Fruit fly (Drosophila melanogaster) whole organism, embryonic: Measurements from ENCODE around the gene mv.

ENCODE experiments used
- Aef1 ChIP-seq: fragments of 200-800 bp; sonication (Bioruptor generic); IDR thresholded peaks from 3 replicates; pipeline ENCODE4 v1.3.6; 2022; ENCODE audit warnings: missing biosample characterization, missing genetic modification characterization
- Bteb2 ChIP-seq: fragments of 200-800 bp; sonication (Bioruptor generic); optimal IDR thresholded peaks from 2 replicates; lab custom pipeline; 2016; ENCODE audit warnings: missing biosample characterization, missing genetic modification characterization
- CG10462 ChIP-seq: fragments of 200-800 bp; sonication (Bioruptor generic); optimal IDR thresholded peaks from 2 replicates; lab custom pipeline; 2016; ENCODE audit warnings: missing biosample characterization, missing genetic modification characterization
- CG11695 ChIP-seq: fragments of 200-800 bp; sonication (Bioruptor generic); IDR thresholded peaks from 3 replicates; pipeline ENCODE4 v1.3.6; 2022; ENCODE audit warnings: missing biosample characterization, missing genetic modification characterization
- CG11723 ChIP-seq: fragments of 200-800 bp; sonication (Bioruptor generic); optimal IDR thresholded peaks from 2 replicates; lab custom pipeline; 2017; ENCODE audit warnings: missing biosample characterization, mild to moderate bottlenecking, missing genetic modification characterization
- CG12391 ChIP-seq: fragments of 200-800 bp; sonication (Bioruptor generic); optimal IDR thresholded peaks from 3 replicates; lab custom pipeline; 2018; ENCODE audit warnings: missing biosample characterization, mild to moderate bottlenecking, missing genetic modification characterization, moderate library complexity
- CG13894 ChIP-seq: fragments of 200-800 bp; sonication (Bioruptor generic); optimal IDR thresholded peaks from 3 replicates; lab custom pipeline; 2018; ENCODE audit warnings: missing biosample characterization, mild to moderate bottlenecking, missing genetic modification characterization, moderate library complexity
- CG15696 ChIP-seq: fragments of 200-800 bp; sonication (Bioruptor generic); optimal IDR thresholded peaks from 2 replicates; lab custom pipeline; 2019; ENCODE audit warnings: missing biosample characterization, mild to moderate bottlenecking, missing genetic modification characterization, moderate library complexity
- CG16863 ChIP-seq: fragments of 200-800 bp; sonication (Bioruptor generic); optimal IDR thresholded peaks from 3 replicates; lab custom pipeline; 2016; ENCODE audit warnings: missing biosample characterization, missing genetic modification characterization
- CG17568 ChIP-seq: fragments of 200-800 bp; sonication (Bioruptor generic); optimal IDR thresholded peaks from 2 replicates; lab custom pipeline; 2018; ENCODE audit warnings: missing biosample characterization, mild to moderate bottlenecking, missing genetic modification characterization, moderate library complexity
- CG17829 ChIP-seq: fragments of 200-800 bp; optimal IDR thresholded peaks from 2 replicates; lab custom pipeline; 2019; ENCODE audit warnings: missing biosample characterization, mild to moderate bottlenecking, missing genetic modification characterization, moderate library complexity
- CG1832 ChIP-seq: fragments of 200-800 bp; sonication (Bioruptor generic); optimal IDR thresholded peaks from 2 replicates; lab custom pipeline; 2017; ENCODE audit warnings: missing biosample characterization, mild to moderate bottlenecking, missing genetic modification characterization, inconsistent platforms
- CG31224 ChIP-seq: fragments of 200-800 bp; sonication (Bioruptor generic); IDR thresholded peaks from 2 replicates; pipeline ENCODE4 v1.3.6; 2022; ENCODE audit warnings: missing biosample characterization, missing genetic modification characterization
- CG31365 ChIP-seq: fragments of 200-800 bp; sonication (Bioruptor generic); optimal IDR thresholded peaks from 2 replicates; lab custom pipeline; 2018; ENCODE audit warnings: missing biosample characterization, mild to moderate bottlenecking, missing genetic modification characterization
- CG3163 ChIP-seq: fragments of 200-800 bp; sonication (Bioruptor generic); optimal IDR thresholded peaks from 3 replicates; lab custom pipeline; 2016; ENCODE audit warnings: missing biosample characterization, missing genetic modification characterization
- CG4360 ChIP-seq: fragments of 200-800 bp; sonication (Bioruptor generic); IDR thresholded peaks from 2 replicates; pipeline ENCODE4 v1.3.6; 2022; ENCODE audit warnings: missing biosample characterization, missing genetic modification characterization
- CG4617 ChIP-seq: fragments of 200-800 bp; sonication (Bioruptor generic); optimal IDR thresholded peaks from 3 replicates; lab custom pipeline; 2016; ENCODE audit warnings: missing biosample characterization, missing genetic modification characterization, borderline replicate concordance
- CG7963 ChIP-seq: fragments of 200-800 bp; sonication (Bioruptor generic); IDR thresholded peaks from 3 replicates; pipeline ENCODE4 v1.3.6; 2022; ENCODE audit warnings: missing biosample characterization, missing genetic modification characterization; ENCODE audit not compliant: partially characterized antibody
- Camta ChIP-seq: fragments of 200-800 bp; sonication (Bioruptor generic); optimal IDR thresholded peaks from 2 replicates; lab custom pipeline; 2016; ENCODE audit warnings: missing biosample characterization, missing genetic modification characterization
- Dbx ChIP-seq: fragments of 200-800 bp; sonication (Bioruptor generic); IDR thresholded peaks from 3 replicates; pipeline ENCODE4 v1.3.6; 2022; ENCODE audit warnings: missing biosample characterization, missing genetic modification characterization
- Deaf1 ChIP-seq: fragments of 200-800 bp; optimal IDR thresholded peaks from 3 replicates; lab custom pipeline; 2019; ENCODE audit warnings: missing biosample characterization, mild to moderate bottlenecking, missing genetic modification characterization, moderate library complexity
- Dp ChIP-seq: fragments of 200-800 bp; sonication (Bioruptor generic); optimal IDR thresholded peaks from 2 replicates; lab custom pipeline; 2018; ENCODE audit warnings: missing biosample characterization, mild to moderate bottlenecking, missing genetic modification characterization, moderate library complexity
- E2f2 ChIP-seq: fragments of 200-800 bp; sonication (Bioruptor generic); IDR thresholded peaks from 2 replicates; pipeline ENCODE4 v1.3.6; 2022; ENCODE audit warnings: missing biosample characterization, missing genetic modification characterization
- HLH3B ChIP-seq: fragments of 200-800 bp; sonication (Bioruptor generic); IDR thresholded peaks from 2 replicates; pipeline ENCODE4 v1.3.6; 2022; ENCODE audit warnings: missing biosample characterization, missing genetic modification characterization
- Max ChIP-seq: fragments of 200-800 bp; sonication (Bioruptor generic); optimal IDR thresholded peaks from 2 replicates; lab custom pipeline; 2016; ENCODE audit warnings: missing biosample characterization, mild to moderate bottlenecking, missing genetic modification characterization
- Neu2 ChIP-seq: fragments of 200-800 bp; sonication (Bioruptor generic); optimal IDR thresholded peaks from 3 replicates; lab custom pipeline; 2016; ENCODE audit warnings: missing biosample characterization, missing genetic modification characterization, borderline replicate concordance
- Oli ChIP-seq: fragments of 200-800 bp; sonication (Bioruptor generic); optimal IDR thresholded peaks from 2 replicates; lab custom pipeline; 2018; ENCODE audit warnings: missing biosample characterization, mild to moderate bottlenecking, missing genetic modification characterization, moderate library complexity
- Opbp ChIP-seq: fragments of 200-800 bp; sonication (Bioruptor generic); IDR thresholded peaks from 3 replicates; pipeline ENCODE4 v1.3.6; 2022; ENCODE audit warnings: missing biosample characterization, missing genetic modification characterization; ENCODE audit not compliant: partially characterized antibody
- Sox102F ChIP-seq: fragments of 200-800 bp; sonication (Bioruptor generic); optimal IDR thresholded peaks from 2 replicates; lab custom pipeline; 2018; ENCODE audit warnings: missing biosample characterization, mild to moderate bottlenecking, missing genetic modification characterization, moderate library complexity
- TFAM ChIP-seq: fragments of 200-800 bp; sonication (Bioruptor generic); optimal IDR thresholded peaks from 2 replicates; lab custom pipeline; 2017; ENCODE audit warnings: missing biosample characterization, missing genetic modification characterization, inconsistent platforms
- ap ChIP-seq: fragments of 200-800 bp; sonication (Bioruptor generic); IDR thresholded peaks from 2 replicates; pipeline ENCODE4 v1.3.6; 2022; ENCODE audit warnings: missing biosample characterization, missing genetic modification characterization
- btn ChIP-seq: fragments of 200-800 bp; sonication (Bioruptor generic); optimal IDR thresholded peaks from 2 replicates; lab custom pipeline; 2016; ENCODE audit warnings: missing biosample characterization, missing genetic modification characterization
- cad ChIP-seq: fragments of >200 bp; optimal IDR thresholded peaks from 2 replicates; lab custom pipeline; 2017; ENCODE audit warnings: missing biosample characterization, missing genetic modification characterization
- cg ChIP-seq: fragments of 200-800 bp; sonication (Bioruptor generic); optimal IDR thresholded peaks from 3 replicates; lab custom pipeline; 2019; ENCODE audit warnings: missing biosample characterization, mild to moderate bottlenecking, missing genetic modification characterization, moderate library complexity
- chm ChIP-seq: fragments of 200-800 bp; sonication (Bioruptor generic); IDR thresholded peaks from 2 replicates; pipeline ENCODE4 v1.3.6; 2022; ENCODE audit warnings: missing biosample characterization, missing genetic modification characterization
- crp ChIP-seq, 2 experiments: fragments of 200-800 bp; sonication (Bioruptor generic); optimal IDR thresholded peaks; 2 replicates in 1 of 2; 3 replicates in 1 of 2; lab custom pipeline; 2017; ENCODE audit warnings: missing biosample characterization in 2 of 2, missing genetic modification characterization in 2 of 2, mild to moderate bottlenecking in 1 of 2, moderate library complexity in 1 of 2
- dimm ChIP-seq: fragments of 200-800 bp; sonication (Bioruptor generic); IDR thresholded peaks from 2 replicates; pipeline ENCODE4 v1.3.6; 2022; ENCODE audit warnings: missing biosample characterization, missing genetic modification characterization
- grn ChIP-seq: fragments of 200-800 bp; sonication (Bioruptor generic); optimal IDR thresholded peaks from 3 replicates; lab custom pipeline; 2017; ENCODE audit warnings: missing biosample characterization, missing genetic modification characterization
- gro ChIP-seq: fragments of 200-800 bp; sonication (Bioruptor generic); optimal IDR thresholded peaks from 2 replicates; lab custom pipeline; 2016; ENCODE audit warnings: missing biosample characterization, missing genetic modification characterization
- ham ChIP-seq: fragments of 200-800 bp; sonication (Bioruptor generic); IDR thresholded peaks from 2 replicates; pipeline ENCODE4 v1.3.6; 2022; ENCODE audit warnings: missing biosample characterization, missing genetic modification characterization
- lov ChIP-seq, 2 experiments: fragments of 200-800 bp in 1 of 2; fragments of >200 bp in 1 of 2; sonication (Bioruptor generic) in 1 of 2; IDR thresholded peaks in 1 of 2; optimal IDR thresholded peaks in 1 of 2; 2 replicates in 1 of 2; 3 replicates in 1 of 2; pipeline versions ENCODE4 v1.3.6 to Lab custom; 2017 to 2022; ENCODE audit warnings: missing biosample characterization in 1 of 2, missing genetic modification characterization in 1 of 2
- onecut ChIP-seq: fragments of 200-800 bp; sonication (Bioruptor generic); IDR thresholded peaks from 2 replicates; pipeline ENCODE4 v1.3.6; 2022; ENCODE audit warnings: missing biosample characterization, missing genetic modification characterization
- p53 ChIP-seq: fragments of 200-800 bp; sonication (Bioruptor generic); optimal IDR thresholded peaks from 2 replicates; lab custom pipeline; 2016; ENCODE audit warnings: missing biosample characterization, missing genetic modification characterization
- pum ChIP-seq: fragments of 200-800 bp; sonication (Bioruptor generic); optimal IDR thresholded peaks from 2 replicates; lab custom pipeline; 2016; ENCODE audit warnings: missing biosample characterization, missing genetic modification characterization
- scrt ChIP-seq: fragments of 200-800 bp; sonication (Bioruptor generic); optimal IDR thresholded peaks from 2 replicates; lab custom pipeline; 2018; ENCODE audit warnings: missing biosample characterization, mild to moderate bottlenecking, missing genetic modification characterization, moderate library complexity
- slbo ChIP-seq: fragments of 200-800 bp; sonication (Bioruptor generic); IDR thresholded peaks from 2 replicates; pipeline ENCODE4 v1.3.6; 2022; ENCODE audit warnings: missing biosample characterization, missing genetic modification characterization
- tll ChIP-seq, 2 experiments: fragments of 200-800 bp in 1 of 2; fragments of >200 bp in 1 of 2; sonication (Bioruptor generic) in 1 of 2; optimal IDR thresholded peaks; 2 replicates each; lab custom pipeline; 2017 to 2019; ENCODE audit warnings: missing biosample characterization in 2 of 2, missing genetic modification characterization in 2 of 2, mild to moderate bottlenecking in 1 of 2, moderate library complexity in 1 of 2
- tna ChIP-seq: fragments of 200-800 bp; sonication (Bioruptor generic); IDR thresholded peaks from 2 replicates; pipeline ENCODE4 v1.3.6; 2022; ENCODE audit warnings: missing biosample characterization, missing genetic modification characterization; ENCODE audit not compliant: partially characterized antibody
- usp ChIP-seq: fragments of >200 bp; optimal IDR thresholded peaks from 2 replicates; lab custom pipeline; 2017; ENCODE audit warnings: missing biosample characterization, missing genetic modification characterization

The mv gene

dm6 chr3L:1969539-1970337, 5.8 kb upstream of the mv start, which contains the start of gene CG1927:
Gene CG1927, minus strand, starts transcription at chr3L:1970079.
- TF ChIP-seq usp (GFP tag; lab: Kevin White, UChicago) (no peak), Oli (no peak), CG4617 (GFP tag; lab: Kevin White, UChicago) (no peak), Max (GFP tag; lab: Kevin White, UChicago) (no peak), CG12391 (tag; lab: Kevin White, UChicago) (no peak), lov (optimal IDR thresholded peaks at IDR 0.05; lab: Kevin White, UChicago) (no peak), lov (GFP tag; IDR thresholded peaks at IDR 0.05; lab: Robert Waterston, UW) (no peak), scrt (peak; percentile 2), Opbp (GFP tag; lab: Robert Waterston, UW) (no peak), Bteb2 (GFP tag; lab: Kevin White, UChicago) (no peak), Camta (GFP tag; lab: Kevin White, UChicago) (no peak), CG4360 (GFP tag; lab: Robert Waterston, UW) (no peak), cad (no peak), pum (GFP tag; lab: Kevin White, UChicago) (no peak), CG11695 (GFP tag; lab: Robert Waterston, UW) (no peak), chm (GFP tag; lab: Robert Waterston, UW) (no peak), CG10462 (GFP tag; lab: Kevin White, UChicago) (no peak), HLH3B (GFP tag; lab: Robert Waterston, UW) (no peak), CG31365 (tag; lab: Kevin White, UChicago) (no peak), tna (GFP tag; lab: Robert Waterston, UW) (no peak), Sox102F (GFP tag; lab: Kevin White, UChicago) (no peak), cg (GFP tag; lab: Kevin White, UChicago) (peak; percentile 46), p53 (no peak), TFAM (GFP tag; lab: Kevin White, UChicago) (no peak), CG17568 (GFP tag; lab: Kevin White, UChicago) (peak; percentile 9), E2f2 (GFP tag; lab: Robert Waterston, UW) (peak; percentile 34; the same call in 1 of the 2 replicates), CG11723 (GFP tag; lab: Kevin White, UChicago) (no peak), Deaf1 (tag; lab: Kevin White, UChicago) (peak; percentile 8), CG17829 (tag; lab: Kevin White, UChicago) (no peak), Neu2 (GFP tag; lab: Kevin White, UChicago) (no peak), CG15696 (tag; lab: Kevin White, UChicago) (no peak), slbo (GFP tag; lab: Robert Waterston, UW) (no peak), CG31224 (GFP tag; lab: Robert Waterston, UW) (no peak), gro (GFP tag; lab: Kevin White, UChicago) (no peak), Dbx (peak; percentile 57; the same call in 2 of the 3 replicates), onecut (no peak), tll (GFP tag; optimal IDR thresholded peaks at IDR 0.05; lab: Kevin White, UChicago) (no peak), btn (GFP tag; lab: Kevin White, UChicago) (no peak), CG16863 (GFP tag; lab: Kevin White, UChicago) (no peak), ham (GFP tag; lab: Robert Waterston, UW) (no peak), ap (GFP tag; lab: Robert Waterston, UW) (no peak), grn (GFP tag; lab: Kevin White, UChicago) (no peak), CG13894 (tag; lab: Kevin White, UChicago) (peak; percentile 64), CG7963 (GFP tag; lab: Robert Waterston, UW) (no peak), dimm (GFP tag; lab: Robert Waterston, UW) (no peak), Aef1 (no peak), crp (GFP tag; optimal IDR thresholded peaks at IDR 0.05; lab: Kevin White, UChicago) (peak in 1 of 2 experiments; percentile 25), CG3163 (peak; percentile 29), Dp (GFP tag; lab: Kevin White, UChicago) (peak; percentile 22), CG1832 (GFP tag; lab: Kevin White, UChicago) (no peak)
